Worm (Caenorhabditis elegans) whole organism, L1 larva: Measurements from ENCODE around the gene T06E4.7.

Source experiments
- C34B4.2 ChIP-seq: sonication (generic microtip); optimal IDR thresholded peaks from 2 replicates; lab custom pipeline; 2017; ENCODE audit warnings: mild to moderate bottlenecking, missing genetic modification characterization, missing compliant biosample characterization
- ceh-63 ChIP-seq: fragments of 200-800 bp; sonication (Bioruptor generic); optimal IDR thresholded peaks from 2 replicates; lab custom pipeline; 2018; ENCODE audit warnings: mild to moderate bottlenecking, missing genetic modification characterization, missing compliant biosample characterization
- ceh-8 ChIP-seq: fragments of 200-800 bp; sonication (Bioruptor generic); optimal IDR thresholded peaks from 2 replicates; lab custom pipeline; 2018; ENCODE audit warnings: mild to moderate bottlenecking, missing genetic modification characterization, moderate library complexity, missing compliant biosample characterization
- ceh-82 ChIP-seq, 3 experiments: fragments of 150-350 bp in 1 of 3; sonication (generic microtip) in 2 of 3; optimal IDR thresholded peaks; 2 replicates each; lab custom pipeline; 2014 to 2017; ENCODE audit warnings: missing biosample characterization in 3 of 3, missing genetic modification characterization in 3 of 3
- ces-1 ChIP-seq: fragments of 150-350 bp; optimal IDR thresholded peaks from 2 replicates; lab custom pipeline; 2014; ENCODE audit warnings: missing biosample characterization, missing genetic modification reagents, missing genetic modification characterization
- efl-1 ChIP-seq, 4 experiments: fragments of 150-350 bp; optimal IDR thresholded peaks in 3 of 4; peaks in 1 of 4; 1 replicate in 1 of 4; 2 replicates in 3 of 4; lab custom pipeline; 2014; ENCODE audit warnings: missing biosample characterization in 2 of 4, missing genetic modification characterization in 2 of 4, missing genetic modification reagents in 2 of 4
- egl-13 ChIP-seq: sonication (generic microtip); optimal IDR thresholded peaks from 2 replicates; lab custom pipeline; 2016; ENCODE audit warnings: missing genotype, missing genetic modification reagents, missing genetic modification characterization, missing compliant biosample characterization
- egl-27 ChIP-seq, 2 experiments: fragments of 150-350 bp in 1 of 2; sonication (generic microtip); optimal IDR thresholded peaks; 3 replicates each; lab custom pipeline; 2017 to 2018; ENCODE audit warnings: missing biosample characterization in 2 of 2, missing genetic modification characterization in 2 of 2, missing genetic modification reagents in 2 of 2
- ets-5 ChIP-seq: fragments of 200-800 bp; sonication (Bioruptor generic); IDR thresholded peaks from 2 replicates; pipeline ENCODE4 v1.3.6; 2022; ENCODE audit warnings: missing genetic modification characterization, missing compliant biosample characterization
- fkh-10 ChIP-seq: sonication (generic microtip); optimal IDR thresholded peaks from 2 replicates; lab custom pipeline; 2017; ENCODE audit warnings: missing biosample characterization, missing genetic modification reagents, missing genetic modification characterization
- fkh-4 ChIP-seq: sonication (generic microtip); optimal IDR thresholded peaks from 2 replicates; lab custom pipeline; 2016; ENCODE audit warnings: missing compliant biosample characterization, missing genetic modification characterization, borderline replicate concordance
- hlh-4 ChIP-seq: sonication (generic microtip); optimal IDR thresholded peaks from 2 replicates; lab custom pipeline; 2016; ENCODE audit warnings: mild to moderate bottlenecking, missing genetic modification characterization, missing compliant biosample characterization
- jun-1 ChIP-seq: fragments of 150-350 bp; optimal IDR thresholded peaks from 2 replicates; lab custom pipeline; 2014; ENCODE audit warnings: missing biosample characterization, missing genetic modification reagents, missing genetic modification characterization
- lin-14 ChIP-seq: fragments of 200-800 bp; sonication (Bioruptor generic); optimal IDR thresholded peaks from 2 replicates; lab custom pipeline; 2018; ENCODE audit warnings: mild to moderate bottlenecking, missing genetic modification characterization, moderate library complexity, missing compliant biosample characterization
- lin-35 ChIP-seq, 2 experiments: fragments of 150-350 bp; optimal IDR thresholded peaks; 2 replicates each; lab custom pipeline; 2014; ENCODE audit warnings: missing biosample characterization in 2 of 2, missing genetic modification characterization in 2 of 2, missing genetic modification reagents in 2 of 2
- lir-3 ChIP-seq: sonication (generic microtip); optimal IDR thresholded peaks from 2 replicates; lab custom pipeline; 2016; ENCODE audit warnings: mild to moderate bottlenecking, missing genetic modification characterization, moderate library complexity, missing compliant biosample characterization; ENCODE audit not compliant: poor library complexity
- lsy-2 ChIP-seq, 2 experiments: fragments of 150-350 bp; optimal IDR thresholded peaks; 2 replicates each; lab custom pipeline; 2014; ENCODE audit warnings: missing biosample characterization in 2 of 2, missing genetic modification characterization in 2 of 2
- nhr-12 ChIP-seq: sonication (generic microtip); optimal IDR thresholded peaks from 2 replicates; lab custom pipeline; 2017; ENCODE audit warnings: missing biosample characterization, missing genetic modification characterization
- nhr-19 ChIP-seq: fragments of 200-800 bp; sonication (Bioruptor generic); conservative IDR thresholded peaks from 2 replicates; pipeline ENCODE4 v1.3.6; 2022; ENCODE audit warnings: missing genetic modification characterization, missing compliant biosample characterization
- nhr-47 ChIP-seq: sonication (generic microtip); optimal IDR thresholded peaks from 2 replicates; lab custom pipeline; 2016; ENCODE audit warnings: mild to moderate bottlenecking, missing genetic modification characterization, moderate library complexity, missing compliant biosample characterization
- nhr-71 ChIP-seq: sonication (generic microtip); optimal IDR thresholded peaks from 2 replicates; lab custom pipeline; 2016; ENCODE audit warnings: mild to moderate bottlenecking, missing genetic modification characterization, moderate library complexity, missing compliant biosample characterization
- nhr-76 ChIP-seq: sonication (generic microtip); optimal IDR thresholded peaks from 2 replicates; lab custom pipeline; 2017; ENCODE audit warnings: missing biosample characterization, missing genetic modification characterization
- nhr-84 ChIP-seq: sonication (generic microtip); optimal IDR thresholded peaks from 2 replicates; lab custom pipeline; 2017; ENCODE audit warnings: missing biosample characterization, missing genetic modification characterization
- nhr-85 ChIP-seq: sonication (generic microtip); peaks from one replicate; lab custom pipeline; 2016; ENCODE audit warnings: missing genetic modification characterization, inconsistent platforms, missing compliant biosample characterization
- swsn-7 ChIP-seq: sonication (generic microtip); optimal IDR thresholded peaks from 2 replicates; lab custom pipeline; 2016; ENCODE audit warnings: missing genetic modification characterization, missing compliant biosample characterization
- tbx-2 ChIP-seq: sonication (generic microtip); optimal IDR thresholded peaks from 2 replicates; lab custom pipeline; 2016; ENCODE audit warnings: missing genetic modification characterization, missing compliant biosample characterization
- tlp-1 ChIP-seq: fragments of 150-350 bp; optimal IDR thresholded peaks from 2 replicates; lab custom pipeline; 2014; ENCODE audit warnings: missing biosample characterization, missing genetic modification characterization
- unc-130 ChIP-seq: fragments of 150-350 bp; optimal IDR thresholded peaks from 2 replicates; lab custom pipeline; 2017; ENCODE audit warnings: missing biosample characterization, missing genetic modification characterization, inconsistent platforms
- unc-98 ChIP-seq: fragments of 200-800 bp; sonication (Bioruptor generic); IDR thresholded peaks from 2 replicates; pipeline ENCODE4 v1.3.6; 2022; ENCODE audit warnings: missing genetic modification characterization, missing compliant biosample characterization
- vab-15 ChIP-seq: sonication (generic microtip); optimal IDR thresholded peaks from 2 replicates; lab custom pipeline; 2017; ENCODE audit warnings: missing genotype, mild to moderate bottlenecking, missing genetic modification characterization, missing compliant biosample characterization
- zag-1 ChIP-seq: fragments of 150-350 bp; optimal IDR thresholded peaks from 2 replicates; lab custom pipeline; 2014; ENCODE audit warnings: missing biosample characterization, missing genetic modification characterization
- ztf-11 ChIP-seq, 2 experiments: sonication (generic microtip); optimal IDR thresholded peaks; 2 replicates each; lab custom pipeline; 2016 to 2017; ENCODE audit warnings: missing genetic modification characterization in 2 of 2, missing biosample characterization in 1 of 2, missing compliant biosample characterization in 1 of 2

The T06E4.7 gene

ce11 chrV:9620417-9620816 lies 5.8 kb upstream of the T06E4.7 start:
- TF ChIP-seq nhr-85: no peak
- TF ChIP-seq lir-3 (tag; lab: Kevin White, UChicago): no peak
- no peak for TF ChIP-seq lsy-2 (tag; optimal IDR thresholded peaks at IDR 0.05; lab: Kevin White, UChicago)
- no peak for TF ChIP-seq egl-13 (tag; lab: Kevin White, UChicago)
- no peak for TF ChIP-seq nhr-84 (tag; lab: Kevin White, UChicago)
- TF ChIP-seq hlh-4 (tag; lab: Kevin White, UChicago): no peak
- no peak for TF ChIP-seq unc-98 (GFP tag; lab: Robert Waterston, UW)
- TF ChIP-seq ceh-8 (GFP tag; lab: Kevin White, UChicago): no peak
- TF ChIP-seq ceh-82 (tag; optimal IDR thresholded peaks at IDR 0.05; lab: Kevin White, UChicago): no peak
- no peak for TF ChIP-seq tlp-1 (tag; lab: Kevin White, UChicago)
- TF ChIP-seq tbx-2 (tag; lab: Kevin White, UChicago): no peak

DNA sequence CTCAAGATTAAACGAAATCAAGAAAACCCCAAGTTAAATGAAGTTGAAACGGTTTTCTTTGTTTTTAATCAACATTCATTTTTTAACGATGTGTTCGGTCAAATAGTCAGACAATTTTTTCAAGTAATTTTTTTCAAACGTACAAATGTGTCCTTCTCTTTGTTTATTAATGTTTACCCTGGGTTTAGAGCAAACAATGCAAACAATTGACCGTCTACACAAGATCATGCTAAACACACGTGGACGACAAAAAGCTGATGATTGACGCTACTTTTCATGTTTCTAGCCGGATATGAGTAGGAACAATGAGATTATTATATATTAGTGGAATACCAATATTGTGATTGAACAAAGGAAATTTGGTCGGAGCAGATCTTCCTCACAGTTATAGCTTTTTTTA lies 4.8 kb upstream of the T06E4.7 start:
- no peak for TF ChIP-seq nhr-76 (tag; lab: Kevin White, UChicago)
- TF ChIP-seq tbx-2 (tag; lab: Kevin White, UChicago): no peak
- TF ChIP-seq swsn-7 (tag; lab: Kevin White, UChicago): no peak
- no peak for TF ChIP-seq egl-13 (tag; lab: Kevin White, UChicago)
- no peak for TF ChIP-seq ets-5 (GFP tag; lab: Robert Waterston, UW)
- TF ChIP-seq lin-14 (GFP tag; lab: Kevin White, UChicago): no peak
- no peak for TF ChIP-seq zag-1 (tag; lab: Kevin White, UChicago)
- no peak for TF ChIP-seq ces-1
- no peak for TF ChIP-seq ceh-63 (GFP tag; lab: Kevin White, UChicago)
- TF ChIP-seq C34B4.2 (tag; lab: Kevin White, UChicago): no peak

ce11 chrV:9622834-9623233 lies 3.4 kb upstream of the T06E4.7 start, which contains the start of gene idpc-5:
Gene idpc-5 (minus strand): TSS chrV:9622934.
- TF ChIP-seq vab-15 (tag; lab: Kevin White, UChicago) (no peak), fkh-10 (no peak), egl-27 (tag; optimal IDR thresholded peaks at IDR 0.05; lab: Kevin White, UChicago) (no peak)

ce11 chrV:9625122-9625521 lies 1.1 kb upstream of the T06E4.7 start, which contains the start of gene idpc-4:
Gene idpc-4 (plus strand): TSS chrV:9625422.
- no peak for TF ChIP-seq nhr-47 (tag; lab: Kevin White, UChicago)

- TF ChIP-seq jun-1 (tag; lab: Kevin White, UChicago): no peak
- no peak for TF ChIP-seq nhr-12
- TF ChIP-seq fkh-4 (tag; lab: Kevin White, UChicago): no peak
- peak; percentile 15 for TF ChIP-seq ceh-8 (GFP tag; lab: Kevin White, UChicago)
- no peak for TF ChIP-seq unc-130 (tag; lab: Kevin White, UChicago)
Observed at ce11 chrV:9628603-9629002, 2.4 kb downstream of the T06E4.7 start.

- TF ChIP-seq ztf-11 (tag; optimal IDR thresholded peaks at IDR 0.05; lab: Kevin White, UChicago) (no peak), efl-1 (optimal IDR thresholded peaks at IDR 0.05; lab: Kevin White, UChicago) (no peak), efl-1 (GFP tag; optimal IDR thresholded peaks at IDR 0.05 in 1 of 2; lab: Kevin White, UChicago) (peak in 1 of 2 experiments; percentile 21)
Observed at ce11 chrV:9629114-9629513, 2.9 kb downstream of the T06E4.7 start, which contains the start of gene idpc-3. Gene idpc-3 (minus strand): TSS chrV:9629214.

DNA sequence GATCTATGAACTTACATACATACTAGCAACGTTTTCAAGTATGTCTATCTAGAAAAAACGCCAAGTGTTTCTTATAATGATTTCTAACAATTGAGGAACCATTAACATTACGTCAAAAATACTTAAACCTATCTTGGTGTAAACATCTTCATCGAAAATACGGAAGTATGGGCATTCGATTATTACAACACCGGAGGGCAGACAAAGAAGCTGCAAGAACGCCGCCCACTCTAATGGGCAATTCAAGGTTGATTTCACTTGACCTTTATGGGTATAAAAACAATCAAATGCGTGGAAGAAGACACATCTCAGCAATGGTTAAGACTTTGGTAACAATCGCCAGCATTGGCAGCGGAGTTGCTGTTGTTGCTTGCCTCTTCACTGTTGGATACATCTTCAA lies 3.4 kb downstream of the T06E4.7 start, which contains the start of gene col-146:
Gene col-146, plus strand, starts transcription at position 301 of the 400 bp plus-strand sequence.
- TF ChIP-seq ceh-63 (GFP tag; lab: Kevin White, UChicago) (no peak), nhr-71 (tag; lab: Kevin White, UChicago) (no peak), lin-35 (GFP tag; optimal IDR thresholded peaks at IDR 0.05; lab: Kevin White, UChicago) (no peak), nhr-19 (GFP tag; lab: Robert Waterston, UW) (no peak), nhr-84 (tag; lab: Kevin White, UChicago) (no peak), vab-15 (tag; lab: Kevin White, UChicago) (no peak), ets-5 (GFP tag; lab: Robert Waterston, UW) (no peak), egl-27 (tag; optimal IDR thresholded peaks at IDR 0.05; lab: Kevin White, UChicago) (no peak), egl-13 (tag; lab: Kevin White, UChicago) (no peak), ces-1 (no peak)
- TF ChIP-seq, all 84 proteins: peak for 0
